Worm (Caenorhabditis elegans) whole organism, L2 larva: ENCODE measurements around the gene cyp-25A6.

Source experiments
- C34F6.9 ChIP-seq: fragments of 150-350 bp; optimal IDR thresholded peaks from 2 replicates; lab custom pipeline; 2014; ENCODE audit warnings: missing biosample characterization, missing genetic modification characterization
- F13H6.1 ChIP-seq: sonication (generic microtip); optimal IDR thresholded peaks from 2 replicates; lab custom pipeline; 2016; ENCODE audit warnings: missing genetic modification characterization, missing compliant biosample characterization
- Y55F3AM.14 ChIP-seq: fragments of 200-800 bp; sonication (Bioruptor generic); optimal IDR thresholded peaks from 2 replicates; lab custom pipeline; 2018; ENCODE audit warnings: mild to moderate bottlenecking, missing genetic modification characterization, missing compliant biosample characterization
- ZK546.5 ChIP-seq: sonication (generic microtip); optimal IDR thresholded peaks from 2 replicates; lab custom pipeline; 2017; ENCODE audit warnings: missing biosample characterization, missing genetic modification characterization
- alr-1 ChIP-seq: fragments of 150-350 bp; optimal IDR thresholded peaks from 2 replicates; lab custom pipeline; 2014; ENCODE audit warnings: missing biosample characterization, missing genetic modification characterization
- aly-2 ChIP-seq: fragments of 150-350 bp; optimal IDR thresholded peaks from 2 replicates; lab custom pipeline; 2014; ENCODE audit warnings: missing biosample characterization, missing genetic modification characterization
- blmp-1 ChIP-seq: sonication (generic microtip); optimal IDR thresholded peaks from 2 replicates; lab custom pipeline; 2017; ENCODE audit warnings: missing genetic modification characterization, mild to moderate bottlenecking, missing compliant biosample characterization, antibody characterized with exemption, moderate library complexity; ENCODE audit not compliant: insufficient read depth
- ceh-16 ChIP-seq: fragments of 150-350 bp; optimal IDR thresholded peaks from 2 replicates; lab custom pipeline; 2014; ENCODE audit warnings: missing biosample characterization, missing genetic modification characterization
- ceh-82 ChIP-seq: fragments of 150-350 bp; optimal IDR thresholded peaks from 2 replicates; lab custom pipeline; 2014; ENCODE audit warnings: missing biosample characterization, missing genetic modification characterization
- crh-2 ChIP-seq: sonication (generic microtip); optimal IDR thresholded peaks from 2 replicates; lab custom pipeline; 2017; ENCODE audit warnings: missing biosample characterization, missing genetic modification characterization
- dmd-4 ChIP-seq: sonication (generic microtip); optimal IDR thresholded peaks from 2 replicates; lab custom pipeline; 2017; ENCODE audit warnings: missing biosample characterization, missing genetic modification characterization
- egl-27 ChIP-seq: sonication (generic microtip); optimal IDR thresholded peaks from 3 replicates; lab custom pipeline; 2017; ENCODE audit warnings: missing biosample characterization, missing genetic modification reagents, missing genetic modification characterization
- elt-1 ChIP-seq: fragments of 150-350 bp; optimal IDR thresholded peaks from 2 replicates; lab custom pipeline; 2014; ENCODE audit warnings: missing biosample characterization, missing genetic modification characterization
- elt-3 ChIP-seq: sonication (generic microtip); optimal IDR thresholded peaks from 2 replicates; lab custom pipeline; 2017; ENCODE audit warnings: missing biosample characterization, missing genetic modification characterization
- gmeb-1 ChIP-seq: fragments of 150-350 bp; optimal IDR thresholded peaks from 2 replicates; lab custom pipeline; 2014; ENCODE audit warnings: missing biosample characterization, missing genetic modification characterization
- lin-11 ChIP-seq: fragments of 150-350 bp; sonication (generic microtip); optimal IDR thresholded peaks from 2 replicates; lab custom pipeline; 2014; ENCODE audit warnings: missing biosample characterization, missing genetic modification characterization, inconsistent platforms, mixed read lengths
- lin-39 ChIP-seq: fragments of 150-350 bp; optimal IDR thresholded peaks from 2 replicates; lab custom pipeline; 2014; ENCODE audit warnings: missing biosample characterization, missing genetic modification reagents, missing genetic modification characterization
- lsy-2 ChIP-seq, 2 experiments: fragments of 150-350 bp in 1 of 2; sonication (generic microtip) in 1 of 2; optimal IDR thresholded peaks; 2 replicates each; lab custom pipeline; 2014 to 2017; ENCODE audit warnings: missing biosample characterization in 2 of 2, missing genetic modification characterization in 2 of 2
- mab-5 ChIP-seq: fragments of 150-350 bp; optimal IDR thresholded peaks from 2 replicates; lab custom pipeline; 2014; ENCODE audit warnings: missing biosample characterization, missing genetic modification characterization
- mbf-1 ChIP-seq: sonication (generic microtip); optimal IDR thresholded peaks from 2 replicates; lab custom pipeline; 2017; ENCODE audit warnings: missing biosample characterization, missing genetic modification characterization
- mdl-1 ChIP-seq, 2 experiments: fragments of 150-350 bp in 1 of 2; sonication (generic microtip) in 1 of 2; optimal IDR thresholded peaks; 2 replicates each; lab custom pipeline; 2017; ENCODE audit warnings: missing biosample characterization in 2 of 2, missing genetic modification characterization in 2 of 2
- nhr-10 ChIP-seq: sonication (generic microtip); optimal IDR thresholded peaks from 2 replicates; lab custom pipeline; 2017; ENCODE audit warnings: missing biosample characterization, missing genetic modification characterization
- nhr-12 ChIP-seq: fragments of 150-350 bp; optimal IDR thresholded peaks from 2 replicates; lab custom pipeline; 2014; ENCODE audit warnings: missing biosample characterization, missing genetic modification characterization
- nhr-129 ChIP-seq: fragments of 150-350 bp; optimal IDR thresholded peaks from 2 replicates; lab custom pipeline; 2014; ENCODE audit warnings: missing biosample characterization, missing genetic modification characterization
- nhr-25 ChIP-seq: fragments of 150-350 bp; sonication (generic microtip); optimal IDR thresholded peaks from 3 replicates; lab custom pipeline; 2014; ENCODE audit warnings: missing biosample characterization, missing genetic modification characterization
- nhr-6 ChIP-seq: fragments of 150-350 bp; optimal IDR thresholded peaks from 2 replicates; lab custom pipeline; 2014; ENCODE audit warnings: missing biosample characterization, missing genetic modification characterization
- nhr-77 ChIP-seq: fragments of 150-350 bp; optimal IDR thresholded peaks from 2 replicates; lab custom pipeline; 2014; ENCODE audit warnings: missing biosample characterization, missing genetic modification characterization
- peb-1 ChIP-seq: fragments of 150-350 bp; optimal IDR thresholded peaks from 2 replicates; lab custom pipeline; 2014; ENCODE audit warnings: missing biosample characterization, missing genetic modification characterization
- sem-4 ChIP-seq: fragments of 150-350 bp; optimal IDR thresholded peaks from 2 replicates; lab custom pipeline; 2014; ENCODE audit warnings: missing biosample characterization, missing genetic modification reagents, missing genetic modification characterization
- skn-1 ChIP-seq: sonication (generic microtip); optimal IDR thresholded peaks from 2 replicates; lab custom pipeline; 2017; ENCODE audit warnings: missing biosample characterization, missing genetic modification characterization
- sma-3 ChIP-seq: sonication (generic microtip); optimal IDR thresholded peaks from 2 replicates; lab custom pipeline; 2016; ENCODE audit warnings: missing genetic modification reagents, missing genetic modification characterization, missing compliant biosample characterization
- sma-9 ChIP-seq, 2 experiments: fragments of 150-350 bp in 1 of 2; sonication (generic microtip) in 1 of 2; optimal IDR thresholded peaks; 2 replicates each; lab custom pipeline; 2014 to 2016; ENCODE audit warnings: missing genetic modification characterization in 2 of 2, mild to moderate bottlenecking in 1 of 2, missing biosample characterization in 1 of 2, missing compliant biosample characterization in 1 of 2, missing genetic modification reagents in 1 of 2, moderate library complexity in 1 of 2
- unc-39 ChIP-seq: fragments of 150-350 bp; optimal IDR thresholded peaks from 2 replicates; lab custom pipeline; 2014; ENCODE audit warnings: missing biosample characterization, missing genetic modification characterization
- unc-55 ChIP-seq: fragments of 150-350 bp; sonication (generic microtip); optimal IDR thresholded peaks from 3 replicates; lab custom pipeline; 2014; ENCODE audit warnings: missing biosample characterization, missing genetic modification reagents, missing genetic modification characterization
- unc-62 ChIP-seq: fragments of 150-350 bp; optimal IDR thresholded peaks from 2 replicates; lab custom pipeline; 2014; ENCODE audit warnings: missing biosample characterization, missing genetic modification reagents, missing genetic modification characterization
- ztf-4 ChIP-seq: fragments of 150-350 bp; optimal IDR thresholded peaks from 2 replicates; lab custom pipeline; 2014; ENCODE audit warnings: missing biosample characterization, missing genetic modification characterization

cyp-25A6 gene

DNA sequence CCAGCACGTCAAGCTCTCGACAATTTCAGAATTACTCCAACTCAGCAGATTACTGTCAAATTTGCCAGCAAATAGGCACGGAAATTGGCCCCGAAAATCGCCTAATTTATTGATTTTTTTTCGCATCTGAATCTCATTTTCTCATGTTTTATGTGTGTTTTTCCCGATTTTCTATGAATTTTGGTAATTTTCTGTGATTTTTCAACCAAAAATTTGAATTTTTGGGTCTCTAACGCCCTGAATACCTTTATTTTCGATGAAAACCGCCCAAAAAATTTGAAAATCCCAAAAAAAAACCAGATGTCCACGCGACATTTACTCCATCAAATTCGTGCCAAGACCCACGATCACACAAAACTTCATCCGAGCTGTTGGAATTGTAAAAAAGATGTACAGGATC is 21.2 kb upstream of the cyp-25A6 start, which contains the start of gene dnj-15:
TSS of gene dnj-15 (plus strand) at position 301 of the 400 bp plus-strand sequence.
- no peak for TF ChIP-seq mdl-1 (tag; optimal IDR thresholded peaks at IDR 0.05; lab: Kevin White, UChicago)
- no peak for TF ChIP-seq nhr-129 (tag; lab: Kevin White, UChicago)
- no peak for TF ChIP-seq mab-5 (tag; lab: Kevin White, UChicago)
- no peak for TF ChIP-seq dmd-4
- TF ChIP-seq unc-39 (tag; lab: Kevin White, UChicago) = no peak
- TF ChIP-seq ceh-82 = no peak
- TF ChIP-seq lin-11 (tag; lab: Kevin White, UChicago) = no peak
- TF ChIP-seq alr-1 (tag; lab: Kevin White, UChicago) = no peak
- TF ChIP-seq blmp-1 (tag; lab: Kevin White, UChicago) = no peak

DNA sequence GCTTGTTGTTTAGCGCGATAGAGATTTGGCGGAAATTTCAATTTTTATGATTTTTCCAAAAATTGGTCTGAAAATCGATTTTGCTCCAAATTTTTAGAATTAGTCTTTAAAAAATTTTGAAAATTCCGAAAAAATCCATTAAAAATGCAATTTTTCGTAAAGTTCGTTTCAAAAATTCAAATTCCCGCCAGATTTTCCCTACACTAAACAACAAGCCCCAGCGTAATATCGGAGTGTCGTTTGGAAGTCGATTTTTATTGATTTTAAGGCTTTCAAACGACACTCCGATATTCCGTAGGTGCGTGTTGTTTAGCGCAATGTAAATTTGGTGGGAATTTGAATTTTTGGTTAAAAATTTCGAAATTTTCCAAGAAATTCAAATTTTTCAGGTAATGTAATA is 20.6 kb upstream of the cyp-25A6 start:
- TF ChIP-seq mab-5 (tag; lab: Kevin White, UChicago) = no peak
- TF ChIP-seq unc-62 (GFP tag; lab: Kevin White, UChicago) = no peak
- no peak for TF ChIP-seq nhr-129 (tag; lab: Kevin White, UChicago)
- no peak for TF ChIP-seq skn-1 (tag; lab: Kevin White, UChicago)
- no peak for TF ChIP-seq ceh-82
- TF ChIP-seq sem-4 (tag; lab: Kevin White, UChicago) = no peak
- TF ChIP-seq alr-1 (tag; lab: Kevin White, UChicago) = no peak
- TF ChIP-seq, all 48 proteins: peak for 0

DNA sequence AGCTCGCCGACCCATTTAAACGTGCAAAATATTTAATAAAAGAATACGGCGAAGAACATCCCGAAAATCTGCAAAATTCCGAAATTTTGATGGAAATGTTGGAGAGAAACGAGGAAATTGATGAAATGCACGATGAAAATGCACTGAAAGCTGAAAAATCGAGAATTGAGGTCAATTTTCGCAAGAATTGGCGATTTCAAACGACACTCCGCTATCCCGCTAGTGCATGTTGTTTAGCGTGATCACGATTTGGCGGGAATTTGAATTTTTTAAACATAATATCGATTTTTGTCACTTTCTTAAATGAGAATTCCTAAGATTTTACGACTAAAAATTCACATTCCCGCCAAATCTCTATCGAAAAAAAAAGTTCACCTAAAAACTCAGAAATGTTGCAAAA is 19.7 kb upstream of the cyp-25A6 start:
- TF ChIP-seq dmd-4 (no peak), ZK546.5 (tag; lab: Kevin White, UChicago) (no peak), blmp-1 (tag; lab: Kevin White, UChicago) (no peak), mbf-1 (no peak), mab-5 (tag; lab: Kevin White, UChicago) (no peak), lsy-2 (tag; optimal IDR thresholded peaks at IDR 0.05; lab: Kevin White, UChicago) (no peak), F13H6.1 (tag; lab: Kevin White, UChicago) (no peak), nhr-6 (tag; lab: Kevin White, UChicago) (no peak), nhr-10 (no peak), lin-11 (tag; lab: Kevin White, UChicago) (no peak), aly-2 (no peak), ceh-16 (tag; lab: Kevin White, UChicago) (no peak), gmeb-1 (tag; lab: Kevin White, UChicago) (no peak), peb-1 (tag; lab: Kevin White, UChicago) (no peak), egl-27 (no peak), elt-1 (no peak), Y55F3AM.14 (GFP tag; lab: Kevin White, UChicago) (no peak), unc-55 (no peak), unc-62 (GFP tag; lab: Kevin White, UChicago) (no peak), lin-39 (tag; lab: Kevin White, UChicago) (no peak)

DNA sequence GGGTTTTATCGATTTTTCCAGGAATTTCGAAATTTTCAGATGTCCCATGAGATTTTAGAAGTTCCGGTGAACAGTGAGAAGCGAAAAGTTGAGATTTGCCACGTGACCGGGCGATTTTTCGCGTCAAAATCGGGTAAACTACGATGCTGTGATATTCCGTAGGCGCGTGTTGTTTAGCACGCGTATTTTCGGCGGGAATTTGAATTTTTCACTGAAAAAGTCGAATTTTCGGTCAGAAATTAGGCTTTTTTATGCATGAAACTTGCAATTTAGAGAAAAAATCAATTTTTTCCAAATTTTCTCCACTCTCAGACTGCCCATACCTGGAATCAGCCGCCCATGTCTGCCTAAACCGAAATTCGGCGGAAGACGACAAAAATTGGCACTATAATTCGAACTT is 18.8 kb upstream of the cyp-25A6 start, which contains the start of gene tsen-34:
TSS of gene tsen-34 (plus strand) at position 34 of the 400 bp plus-strand sequence.
- TF ChIP-seq sma-9 (GFP tag; optimal IDR thresholded peaks at IDR 0.05; lab: Kevin White, UChicago) = no peak
- TF ChIP-seq sma-9 (tag; optimal IDR thresholded peaks at IDR 0.05; lab: Kevin White, UChicago) = no peak
- no peak for TF ChIP-seq unc-62 (GFP tag; lab: Kevin White, UChicago)
- TF ChIP-seq nhr-77 (tag; lab: Kevin White, UChicago) = no peak
- TF ChIP-seq ztf-4 (tag; lab: Kevin White, UChicago) = no peak
- no peak for TF ChIP-seq mdl-1 (tag; optimal IDR thresholded peaks at IDR 0.05; lab: Kevin White, UChicago)
- no peak for TF ChIP-seq alr-1 (tag; lab: Kevin White, UChicago)
- no peak for TF ChIP-seq nhr-12 (tag; lab: Kevin White, UChicago)
- TF ChIP-seq C34F6.9 (tag; lab: Kevin White, UChicago) = no peak
- no peak for TF ChIP-seq lin-39 (tag; lab: Kevin White, UChicago)
- TF ChIP-seq nhr-25 (tag; lab: Kevin White, UChicago) = no peak
- no peak for TF ChIP-seq unc-55
- no peak for TF ChIP-seq elt-3 (tag; lab: Kevin White, UChicago)
- no peak for TF ChIP-seq crh-2
- no peak for TF ChIP-seq sma-3 (GFP tag; lab: Kevin White, UChicago)
